Fruit fly (Drosophila melanogaster): Measurements from ENCODE around the gene CG18749.

- TF ChIP-seq cnc (optimal IDR thresholded peaks at IDR 0.05) (no peak), Mnt (GFP tag; optimal IDR thresholded peaks at IDR 0.05) (no peak), tj (GFP tag; optimal IDR thresholded peaks at IDR 0.05) (no peak), toe (GFP tag; optimal IDR thresholded peaks at IDR 0.05) (no peak), ovo (GFP tag; optimal IDR thresholded peaks at IDR 0.05) (no peak), Crg-1 (GFP tag; optimal IDR thresholded peaks at IDR 0.05) (no peak)
These were observed 38.5 kb upstream of the CG18749 start for dm6 chr3R:8205292-8205893.

Measured in whole organism, adult.